Fruit fly (Drosophila melanogaster) whole organism, prepupa: ENCODE measurements around the gene Sec15.
A peak's percentile ranks its signal among the peaks of the same experiment; 100 is the strongest.

ENCODE experiments used
- Blimp-1 ChIP-seq: fragments of 200-800 bp; sonication (Bioruptor generic); optimal IDR thresholded peaks from 3 replicates; lab custom pipeline; 2017; ENCODE audit warnings: missing biosample characterization, missing genetic modification characterization, mild to moderate bottlenecking, moderate library complexity, missing genetic modification reagents
- CG10631 ChIP-seq: fragments of 200-800 bp; sonication (Bioruptor generic); optimal IDR thresholded peaks from 2 replicates; lab custom pipeline; 2016; ENCODE audit warnings: missing biosample characterization, missing genetic modification characterization
- CG10669 ChIP-seq: fragments of 200-800 bp; sonication (Bioruptor generic); optimal IDR thresholded peaks from 3 replicates; lab custom pipeline; 2018; ENCODE audit warnings: missing biosample characterization, mild to moderate bottlenecking, missing genetic modification characterization, moderate library complexity
- CG11294 ChIP-seq: fragments of 200-800 bp; sonication (Bioruptor generic); IDR thresholded peaks from 2 replicates; pipeline ENCODE4 v1.3.6; 2022; ENCODE audit warnings: missing biosample characterization, missing genetic modification characterization
- CG11762 ChIP-seq: fragments of 200-800 bp; sonication (Bioruptor generic); optimal IDR thresholded peaks from 3 replicates; lab custom pipeline; 2016; ENCODE audit warnings: missing biosample characterization, missing genetic modification characterization; ENCODE audit not compliant: insufficient read depth
- CG15336 ChIP-seq: fragments of 200-800 bp; sonication (Bioruptor generic); IDR thresholded peaks from 2 replicates; pipeline ENCODE4 v1.3.6; 2022; ENCODE audit warnings: missing biosample characterization, missing genetic modification characterization
- CG1621 ChIP-seq: fragments of 200-800 bp; sonication (Bioruptor generic); optimal IDR thresholded peaks from 3 replicates; lab custom pipeline; 2018; ENCODE audit warnings: missing biosample characterization, mild to moderate bottlenecking, missing genetic modification characterization
- CG16779 ChIP-seq: fragments of 200-800 bp; sonication (Bioruptor generic); optimal IDR thresholded peaks from 3 replicates; lab custom pipeline; 2017; ENCODE audit warnings: missing biosample characterization, mild to moderate bottlenecking, missing genetic modification characterization
- CG3032 ChIP-seq: fragments of 200-800 bp; optimal IDR thresholded peaks from 2 replicates; lab custom pipeline; 2019; ENCODE audit warnings: missing biosample characterization, mild to moderate bottlenecking, missing genetic modification characterization, moderate library complexity
- CG31627 ChIP-seq: fragments of 200-800 bp; sonication (Bioruptor generic); optimal IDR thresholded peaks from 3 replicates; lab custom pipeline; 2016; ENCODE audit warnings: missing biosample characterization, missing genetic modification characterization
- CG32006 ChIP-seq: fragments of 200-800 bp; sonication (Bioruptor generic); optimal IDR thresholded peaks from 3 replicates; lab custom pipeline; 2017; ENCODE audit warnings: missing biosample characterization, mild to moderate bottlenecking, missing genetic modification characterization
- CG34406 ChIP-seq: fragments of 200-800 bp; sonication (Bioruptor generic); optimal IDR thresholded peaks from 3 replicates; lab custom pipeline; 2016; ENCODE audit warnings: missing biosample characterization, missing genetic modification characterization
- CG4318 ChIP-seq: fragments of 200-800 bp; sonication (Bioruptor generic); optimal IDR thresholded peaks from 3 replicates; lab custom pipeline; 2017; ENCODE audit warnings: missing biosample characterization, mild to moderate bottlenecking, missing genetic modification characterization
- CG6276 ChIP-seq: fragments of 200-800 bp; sonication (Bioruptor generic); optimal IDR thresholded peaks from 2 replicates; lab custom pipeline; 2017; ENCODE audit warnings: missing biosample characterization, mild to moderate bottlenecking, missing genetic modification characterization
- CG6792 ChIP-seq: fragments of 200-800 bp; sonication (Bioruptor generic); optimal IDR thresholded peaks from 3 replicates; lab custom pipeline; 2016; ENCODE audit warnings: missing biosample characterization, missing genetic modification characterization
- CG7368 ChIP-seq: fragments of 200-800 bp; sonication (Bioruptor generic); optimal IDR thresholded peaks from 3 replicates; lab custom pipeline; 2016; ENCODE audit warnings: missing biosample characterization, missing genetic modification characterization
- CG8119 ChIP-seq: fragments of 200-800 bp; sonication (Bioruptor generic); IDR thresholded peaks from 3 replicates; pipeline ENCODE4 v1.3.6; 2022; ENCODE audit warnings: missing biosample characterization, missing genetic modification characterization
- Eip75B ChIP-seq: fragments of 200-800 bp; sonication (Bioruptor generic); optimal IDR thresholded peaks from 3 replicates; lab custom pipeline; 2016; ENCODE audit warnings: missing biosample characterization, missing genetic modification characterization
- Eip78C ChIP-seq: fragments of 200-800 bp; sonication (Bioruptor generic); peaks from one replicate; lab custom pipeline; 2016; ENCODE audit warnings: missing biosample characterization, missing genetic modification characterization
- Eip93F ChIP-seq: fragments of 200-800 bp; sonication (Bioruptor generic); optimal IDR thresholded peaks from 2 replicates; lab custom pipeline; 2016; ENCODE audit warnings: missing biosample characterization, mild to moderate bottlenecking, missing genetic modification characterization
- Ets21C ChIP-seq: fragments of 200-800 bp; sonication (Bioruptor generic); optimal IDR thresholded peaks from 3 replicates; lab custom pipeline; 2016; ENCODE audit warnings: missing biosample characterization, missing genetic modification characterization
- Hr39 ChIP-seq: fragments of 200-800 bp; sonication (Bioruptor generic); optimal IDR thresholded peaks from 2 replicates; lab custom pipeline; 2016; ENCODE audit warnings: missing biosample characterization, missing genetic modification characterization
- Hr4 ChIP-seq: fragments of 200-800 bp; sonication (Bioruptor generic); optimal IDR thresholded peaks from 3 replicates; lab custom pipeline; 2016; ENCODE audit warnings: missing biosample characterization, missing genetic modification characterization
- Lpt ChIP-seq: fragments of 200-800 bp; sonication (Bioruptor generic); optimal IDR thresholded peaks from 3 replicates; lab custom pipeline; 2016; ENCODE audit warnings: missing biosample characterization, missing genetic modification characterization
- OdsH ChIP-seq: fragments of 200-800 bp; sonication (Bioruptor generic); optimal IDR thresholded peaks from 3 replicates; lab custom pipeline; 2016; ENCODE audit warnings: missing biosample characterization, missing genetic modification characterization
- Smox ChIP-seq: fragments of 200-800 bp; sonication (Bioruptor generic); optimal IDR thresholded peaks from 3 replicates; lab custom pipeline; 2016; ENCODE audit warnings: missing biosample characterization, missing genetic modification characterization
- Sox102F ChIP-seq: fragments of 200-800 bp; sonication (Bioruptor generic); optimal IDR thresholded peaks from 2 replicates; lab custom pipeline; 2016; ENCODE audit warnings: missing biosample characterization, mild to moderate bottlenecking, missing genetic modification characterization
- Sox14 ChIP-seq: fragments of 200-800 bp; sonication (Bioruptor generic); optimal IDR thresholded peaks from 3 replicates; lab custom pipeline; 2016; ENCODE audit warnings: missing biosample characterization, missing genetic modification characterization
- Sox15 ChIP-seq: fragments of 200-800 bp; sonication (Bioruptor generic); optimal IDR thresholded peaks from 3 replicates; lab custom pipeline; 2016; ENCODE audit warnings: missing biosample characterization, missing genetic modification characterization
- acj6 ChIP-seq: fragments of 200-800 bp; sonication (Bioruptor generic); optimal IDR thresholded peaks from 3 replicates; lab custom pipeline; 2016; ENCODE audit warnings: missing biosample characterization, missing genetic modification characterization
- cyc ChIP-seq: fragments of 200-800 bp; sonication (Bioruptor generic); optimal IDR thresholded peaks from 3 replicates; lab custom pipeline; 2016; ENCODE audit warnings: missing biosample characterization, missing genetic modification characterization
- dac ChIP-seq: fragments of 200-800 bp; sonication (Bioruptor generic); optimal IDR thresholded peaks from 2 replicates; lab custom pipeline; 2017; ENCODE audit warnings: missing biosample characterization, mild to moderate bottlenecking, missing genetic modification characterization
- fd59A ChIP-seq: fragments of 200-800 bp; sonication (Bioruptor generic); optimal IDR thresholded peaks from 2 replicates; lab custom pipeline; 2017; ENCODE audit warnings: missing biosample characterization, mild to moderate bottlenecking, missing genetic modification characterization, missing genetic modification reagents
- fd85E ChIP-seq: fragments of 200-800 bp; sonication (Bioruptor generic); optimal IDR thresholded peaks from 3 replicates; lab custom pipeline; 2016; ENCODE audit warnings: missing biosample characterization, missing genetic modification characterization
- fkh ChIP-seq: fragments of 200-800 bp; sonication (Bioruptor generic); optimal IDR thresholded peaks from 3 replicates; lab custom pipeline; 2017; ENCODE audit warnings: missing biosample characterization, mild to moderate bottlenecking, missing genetic modification characterization, moderate library complexity
- net ChIP-seq: fragments of 200-800 bp; sonication (Bioruptor generic); optimal IDR thresholded peaks from 3 replicates; lab custom pipeline; 2016; ENCODE audit warnings: missing biosample characterization, missing genetic modification characterization
- spab ChIP-seq: fragments of 200-800 bp; sonication (Bioruptor generic); optimal IDR thresholded peaks from 2 replicates; lab custom pipeline; 2017; ENCODE audit warnings: missing biosample characterization, mild to moderate bottlenecking, missing genetic modification characterization, missing genetic modification reagents
- ss ChIP-seq, 2 experiments: fragments of 200-800 bp; sonication (Bioruptor generic); optimal IDR thresholded peaks; 2 replicates in 1 of 2; 3 replicates in 1 of 2; lab custom pipeline; 2017 to 2018; ENCODE audit warnings: mild to moderate bottlenecking in 2 of 2, missing biosample characterization in 2 of 2, missing genetic modification characterization in 2 of 2, moderate library complexity in 1 of 2
- svp ChIP-seq: fragments of 200-800 bp; sonication (Bioruptor generic); peaks from one replicate; lab custom pipeline; 2016; ENCODE audit warnings: missing biosample characterization, missing genetic modification characterization
- topi ChIP-seq: fragments of 200-800 bp; sonication (Bioruptor generic); optimal IDR thresholded peaks from 3 replicates; lab custom pipeline; 2016; ENCODE audit warnings: missing biosample characterization, missing genetic modification characterization
- vri ChIP-seq: fragments of 200-800 bp; sonication (Bioruptor generic); optimal IDR thresholded peaks from 3 replicates; lab custom pipeline; 2016; ENCODE audit warnings: missing biosample characterization, mild to moderate bottlenecking, missing genetic modification characterization

Gene Sec15

DNA sequence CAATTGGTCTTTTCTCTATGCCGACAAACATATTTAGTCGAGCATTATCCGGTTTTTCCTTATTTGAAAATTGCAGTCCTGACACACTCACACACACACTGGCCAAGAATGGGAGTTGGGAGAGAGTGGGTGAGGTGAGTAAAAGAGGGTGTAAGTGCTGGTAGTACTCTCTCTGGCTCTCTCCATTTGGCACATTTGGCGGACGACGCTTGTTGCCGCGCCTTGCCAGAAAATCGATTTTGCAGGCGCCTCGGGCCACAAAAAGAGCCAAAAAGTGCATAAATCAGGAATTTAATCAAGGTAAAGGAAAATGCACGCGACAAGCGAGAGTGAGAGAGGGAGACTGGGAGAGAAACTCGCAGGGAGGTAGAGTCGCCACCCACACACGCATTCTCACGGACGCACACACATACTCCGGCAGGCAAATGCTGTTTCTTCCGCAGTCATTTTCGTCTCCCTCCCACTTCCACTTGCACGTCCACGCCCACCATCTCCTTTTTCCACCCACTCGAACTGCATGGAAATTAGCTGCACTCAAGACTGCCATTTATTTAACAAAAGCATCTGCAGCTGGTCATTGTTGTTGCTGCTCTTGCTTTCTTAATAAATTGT is 11.1 kb downstream of the Sec15 start (continued):
- TF ChIP-seq Lpt (GFP tag; lab: Kevin White, UChicago) (no peak), Sox102F (GFP tag; lab: Kevin White, UChicago) (no peak), CG16779 (tag; lab: Kevin White, UChicago) (no peak)

DNA sequence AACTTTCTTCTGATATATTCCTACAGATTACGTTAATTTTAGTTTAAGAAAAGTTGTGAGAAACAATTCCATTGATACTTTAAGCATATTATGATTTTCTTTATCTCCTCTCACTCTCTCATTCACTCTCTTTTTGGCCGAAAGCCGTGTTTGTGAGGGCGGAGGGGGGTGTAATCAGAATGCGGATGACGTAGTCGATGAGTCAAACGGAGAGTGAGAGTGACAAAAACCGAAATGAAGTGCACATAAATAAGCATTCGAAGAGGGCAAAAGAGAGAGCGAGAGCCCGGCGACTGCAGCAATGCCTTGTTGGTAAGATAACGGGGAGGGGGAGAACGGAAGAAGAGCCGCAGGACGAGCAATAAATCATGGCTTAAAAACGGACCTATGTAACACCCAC is 13.5 kb downstream of the Sec15 start:
- TF ChIP-seq Blimp-1 (GFP tag; lab: Kevin White, UChicago) = peak; percentile 92
- no peak for TF ChIP-seq fkh (GFP tag; lab: Kevin White, UChicago)
- TF ChIP-seq cyc (GFP tag; lab: Kevin White, UChicago) = no peak

DNA sequence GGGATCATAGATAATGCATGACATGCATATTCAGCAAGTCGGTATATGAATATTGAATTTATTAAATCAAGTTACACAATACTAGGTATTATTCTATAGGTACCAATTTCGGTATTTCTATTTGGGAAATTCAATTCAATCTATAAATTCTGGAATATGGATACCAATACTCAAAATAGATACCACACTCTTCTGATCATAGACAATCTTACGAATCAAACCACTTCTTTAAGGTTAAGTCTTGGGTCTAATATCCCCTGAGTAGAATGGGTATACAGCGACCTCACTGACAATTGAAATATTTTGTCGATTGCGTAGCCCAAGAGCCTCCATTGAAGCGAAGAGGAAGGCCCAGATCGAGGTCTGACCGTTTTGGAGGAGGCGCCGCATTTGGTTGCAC is 14.9 kb downstream of the Sec15 start:
- TF ChIP-seq ss (GFP tag; optimal IDR thresholded peaks at IDR 0.05; lab: Kevin White, UChicago) (no peak), CG11762 (GFP tag; lab: Kevin White, UChicago) (no peak), CG8119 (peak; percentile 24; the same call in 1 of the 3 replicates), CG10631 (GFP tag; lab: Kevin White, UChicago) (no peak), CG31627 (GFP tag; lab: Kevin White, UChicago) (no peak), Eip78C (GFP tag; lab: Kevin White, UChicago) (no peak), Sox14 (GFP tag; lab: Kevin White, UChicago) (no peak), CG6276 (no peak), vri (GFP tag; lab: Kevin White, UChicago) (no peak), Lpt (GFP tag; lab: Kevin White, UChicago) (no peak), CG10669 (GFP tag; lab: Kevin White, UChicago) (no peak), CG4318 (GFP tag; lab: Kevin White, UChicago) (no peak), Eip75B (GFP tag; lab: Kevin White, UChicago) (peak; percentile 10), Smox (GFP tag; lab: Kevin White, UChicago) (no peak), CG6792 (GFP tag; lab: Kevin White, UChicago) (no peak), Hr39 (GFP tag; lab: Kevin White, UChicago) (peak; percentile 9), Eip93F (GFP tag; lab: Kevin White, UChicago) (no peak), CG32006 (GFP tag; lab: Kevin White, UChicago) (peak; percentile 44), Sox102F (GFP tag; lab: Kevin White, UChicago) (no peak), dac (GFP tag; lab: Kevin White, UChicago) (no peak), acj6 (GFP tag; lab: Kevin White, UChicago) (no peak), CG7368 (GFP tag; lab: Kevin White, UChicago) (no peak), Sox15 (GFP tag; lab: Kevin White, UChicago) (no peak), CG1621 (tag; lab: Kevin White, UChicago) (no peak), topi (GFP tag; lab: Kevin White, UChicago) (no peak), OdsH (GFP tag; lab: Kevin White, UChicago) (no peak), spab (GFP tag; lab: Kevin White, UChicago) (no peak), fkh (GFP tag; lab: Kevin White, UChicago) (no peak), svp (no peak), CG15336 (GFP tag; lab: Robert Waterston, UW) (0 out of 2 replicates have a peak, but pooled peaks have one; percentile 32), fd85E (GFP tag; lab: Kevin White, UChicago) (no peak), Hr4 (GFP tag; lab: Kevin White, UChicago) (peak; percentile 32), CG11294 (GFP tag; lab: Robert Waterston, UW) (no peak), CG34406 (no peak), Ets21C (no peak), cyc (GFP tag; lab: Kevin White, UChicago) (no peak), net (no peak), CG3032 (tag; lab: Kevin White, UChicago) (no peak), CG16779 (tag; lab: Kevin White, UChicago) (no peak), fd59A (GFP tag; lab: Kevin White, UChicago) (no peak)
